Worm (Caenorhabditis elegans) whole organism, L1 larva: ENCODE measurements around the gene lys-2.

Experiments
- C16A3.4 ChIP-seq: fragments of 150-350 bp; optimal IDR thresholded peaks from 2 replicates; lab custom pipeline; 2014; ENCODE audit warnings: missing biosample characterization, missing genetic modification characterization
- C34B4.2 ChIP-seq: sonication (generic microtip); optimal IDR thresholded peaks from 2 replicates; lab custom pipeline; 2017; ENCODE audit warnings: mild to moderate bottlenecking, missing genetic modification characterization, missing compliant biosample characterization
- aha-1 ChIP-seq: fragments of 150-350 bp; optimal IDR thresholded peaks from 2 replicates; lab custom pipeline; 2014; ENCODE audit warnings: missing biosample characterization, missing genetic modification characterization
- alr-1 ChIP-seq: fragments of 200-800 bp; sonication (Bioruptor generic); optimal IDR thresholded peaks from 2 replicates; lab custom pipeline; 2018; ENCODE audit warnings: borderline replicate concordance, mild to moderate bottlenecking, missing genetic modification characterization, missing compliant biosample characterization
- ama-1 ChIP-seq: fragments of 150-350 bp; optimal IDR thresholded peaks from 2 replicates; lab custom pipeline; 2014
- ceh-63 ChIP-seq: fragments of 200-800 bp; sonication (Bioruptor generic); optimal IDR thresholded peaks from 2 replicates; lab custom pipeline; 2018; ENCODE audit warnings: mild to moderate bottlenecking, missing genetic modification characterization, missing compliant biosample characterization
- ceh-8 ChIP-seq: fragments of 200-800 bp; sonication (Bioruptor generic); optimal IDR thresholded peaks from 2 replicates; lab custom pipeline; 2018; ENCODE audit warnings: mild to moderate bottlenecking, missing genetic modification characterization, moderate library complexity, missing compliant biosample characterization
- ceh-82 ChIP-seq, 3 experiments: fragments of 150-350 bp in 1 of 3; sonication (generic microtip) in 2 of 3; optimal IDR thresholded peaks; 2 replicates each; lab custom pipeline; 2014 to 2017; ENCODE audit warnings: missing biosample characterization in 3 of 3, missing genetic modification characterization in 3 of 3
- ceh-88 ChIP-seq: fragments of 200-800 bp; sonication (Bioruptor generic); IDR thresholded peaks from 2 replicates; pipeline ENCODE4 v1.3.6; 2022; ENCODE audit warnings: missing genetic modification characterization, missing compliant biosample characterization
- dpl-1 ChIP-seq, 3 experiments: fragments of 150-350 bp in 2 of 3; sonication (generic microtip) in 1 of 3; optimal IDR thresholded peaks; 2 replicates each; lab custom pipeline; 2014 to 2017; ENCODE audit warnings: missing biosample characterization in 3 of 3, missing genetic modification characterization in 3 of 3, missing genetic modification reagents in 3 of 3
- efl-1 ChIP-seq, 4 experiments: fragments of 150-350 bp; optimal IDR thresholded peaks in 3 of 4; peaks in 1 of 4; 1 replicate in 1 of 4; 2 replicates in 3 of 4; lab custom pipeline; 2014; ENCODE audit warnings: missing biosample characterization in 2 of 4, missing genetic modification characterization in 2 of 4, missing genetic modification reagents in 2 of 4
- egl-13 ChIP-seq: sonication (generic microtip); optimal IDR thresholded peaks from 2 replicates; lab custom pipeline; 2016; ENCODE audit warnings: missing genotype, missing genetic modification reagents, missing genetic modification characterization, missing compliant biosample characterization
- elt-2 ChIP-seq: sonication (generic microtip); optimal IDR thresholded peaks from 2 replicates; lab custom pipeline; 2016; ENCODE audit warnings: missing genetic modification characterization, mild to moderate bottlenecking, inconsistent platforms, missing compliant biosample characterization, missing genetic modification reagents
- ets-5 ChIP-seq: fragments of 200-800 bp; sonication (Bioruptor generic); IDR thresholded peaks from 2 replicates; pipeline ENCODE4 v1.3.6; 2022; ENCODE audit warnings: missing genetic modification characterization, missing compliant biosample characterization
- hlh-17 ChIP-seq: fragments of 200-800 bp; sonication (Bioruptor generic); optimal IDR thresholded peaks from 2 replicates; lab custom pipeline; 2018; ENCODE audit warnings: missing genetic modification characterization, mild to moderate bottlenecking, missing compliant biosample characterization, moderate library complexity, borderline replicate concordance
- hlh-4 ChIP-seq: sonication (generic microtip); optimal IDR thresholded peaks from 2 replicates; lab custom pipeline; 2016; ENCODE audit warnings: mild to moderate bottlenecking, missing genetic modification characterization, missing compliant biosample characterization
- hpl-2 ChIP-seq: fragments of 150-350 bp; optimal IDR thresholded peaks from 2 replicates; lab custom pipeline; 2014; ENCODE audit warnings: missing biosample characterization, missing genetic modification reagents, missing genetic modification characterization
- irx-1 ChIP-seq: sonication (generic microtip); optimal IDR thresholded peaks from 2 replicates; lab custom pipeline; 2016; ENCODE audit warnings: missing genetic modification characterization, missing compliant biosample characterization
- jun-1 ChIP-seq: fragments of 150-350 bp; optimal IDR thresholded peaks from 2 replicates; lab custom pipeline; 2014; ENCODE audit warnings: missing biosample characterization, missing genetic modification reagents, missing genetic modification characterization
- lin-13 ChIP-seq: fragments of 150-350 bp; optimal IDR thresholded peaks from 2 replicates; lab custom pipeline; 2014; ENCODE audit warnings: missing biosample characterization, missing genetic modification reagents, missing genetic modification characterization
- lin-14 ChIP-seq: fragments of 200-800 bp; sonication (Bioruptor generic); optimal IDR thresholded peaks from 2 replicates; lab custom pipeline; 2018; ENCODE audit warnings: mild to moderate bottlenecking, missing genetic modification characterization, moderate library complexity, missing compliant biosample characterization
- lin-39 ChIP-seq: fragments of 150-350 bp; optimal IDR thresholded peaks from 2 replicates; lab custom pipeline; 2014; ENCODE audit warnings: missing biosample characterization, missing genetic modification reagents, missing genetic modification characterization
- lir-3 ChIP-seq: sonication (generic microtip); optimal IDR thresholded peaks from 2 replicates; lab custom pipeline; 2016; ENCODE audit warnings: mild to moderate bottlenecking, missing genetic modification characterization, moderate library complexity, missing compliant biosample characterization; ENCODE audit not compliant: poor library complexity
- mef-2 ChIP-seq: fragments of 150-350 bp; optimal IDR thresholded peaks from 2 replicates; lab custom pipeline; 2014; ENCODE audit warnings: missing biosample characterization, missing genetic modification characterization
- nhr-19 ChIP-seq: fragments of 200-800 bp; sonication (Bioruptor generic); conservative IDR thresholded peaks from 2 replicates; pipeline ENCODE4 v1.3.6; 2022; ENCODE audit warnings: missing genetic modification characterization, missing compliant biosample characterization
- nhr-47 ChIP-seq: sonication (generic microtip); optimal IDR thresholded peaks from 2 replicates; lab custom pipeline; 2016; ENCODE audit warnings: mild to moderate bottlenecking, missing genetic modification characterization, moderate library complexity, missing compliant biosample characterization
- nhr-71 ChIP-seq: sonication (generic microtip); optimal IDR thresholded peaks from 2 replicates; lab custom pipeline; 2016; ENCODE audit warnings: mild to moderate bottlenecking, missing genetic modification characterization, moderate library complexity, missing compliant biosample characterization
- nhr-76 ChIP-seq: sonication (generic microtip); optimal IDR thresholded peaks from 2 replicates; lab custom pipeline; 2017; ENCODE audit warnings: missing biosample characterization, missing genetic modification characterization
- nhr-85 ChIP-seq: sonication (generic microtip); peaks from one replicate; lab custom pipeline; 2016; ENCODE audit warnings: missing genetic modification characterization, inconsistent platforms, missing compliant biosample characterization
- nhr-90 ChIP-seq: sonication (generic microtip); optimal IDR thresholded peaks from 2 replicates; lab custom pipeline; 2016; ENCODE audit warnings: mild to moderate bottlenecking, missing genetic modification characterization, missing compliant biosample characterization; ENCODE audit not compliant: poor library complexity
- pax-3 ChIP-seq: fragments of 200-800 bp; sonication (Bioruptor generic); optimal IDR thresholded peaks from 2 replicates; lab custom pipeline; 2018; ENCODE audit warnings: mild to moderate bottlenecking, missing genetic modification characterization, moderate library complexity, missing compliant biosample characterization
- rnt-1 ChIP-seq: sonication (generic microtip); optimal IDR thresholded peaks from 2 replicates; lab custom pipeline; 2016; ENCODE audit warnings: mild to moderate bottlenecking, missing genetic modification characterization, moderate library complexity, missing compliant biosample characterization
- snu-23 ChIP-seq: sonication (generic microtip); optimal IDR thresholded peaks from 2 replicates; lab custom pipeline; 2016; ENCODE audit warnings: missing genetic modification characterization, missing compliant biosample characterization
- sup-37 ChIP-seq: fragments of 200-800 bp; sonication (Bioruptor generic); optimal IDR thresholded peaks from 2 replicates; lab custom pipeline; 2018; ENCODE audit warnings: mild to moderate bottlenecking, missing genetic modification characterization, missing compliant biosample characterization
- swsn-7 ChIP-seq: sonication (generic microtip); optimal IDR thresholded peaks from 2 replicates; lab custom pipeline; 2016; ENCODE audit warnings: missing genetic modification characterization, missing compliant biosample characterization
- tbx-2 ChIP-seq: sonication (generic microtip); optimal IDR thresholded peaks from 2 replicates; lab custom pipeline; 2016; ENCODE audit warnings: missing genetic modification characterization, missing compliant biosample characterization
- tlp-1 ChIP-seq: fragments of 150-350 bp; optimal IDR thresholded peaks from 2 replicates; lab custom pipeline; 2014; ENCODE audit warnings: missing biosample characterization, missing genetic modification characterization
- xbp-1 ChIP-seq: sonication (generic microtip); optimal IDR thresholded peaks from 2 replicates; lab custom pipeline; 2016; ENCODE audit warnings: missing genetic modification characterization, missing compliant biosample characterization

lys-2 gene

DNA sequence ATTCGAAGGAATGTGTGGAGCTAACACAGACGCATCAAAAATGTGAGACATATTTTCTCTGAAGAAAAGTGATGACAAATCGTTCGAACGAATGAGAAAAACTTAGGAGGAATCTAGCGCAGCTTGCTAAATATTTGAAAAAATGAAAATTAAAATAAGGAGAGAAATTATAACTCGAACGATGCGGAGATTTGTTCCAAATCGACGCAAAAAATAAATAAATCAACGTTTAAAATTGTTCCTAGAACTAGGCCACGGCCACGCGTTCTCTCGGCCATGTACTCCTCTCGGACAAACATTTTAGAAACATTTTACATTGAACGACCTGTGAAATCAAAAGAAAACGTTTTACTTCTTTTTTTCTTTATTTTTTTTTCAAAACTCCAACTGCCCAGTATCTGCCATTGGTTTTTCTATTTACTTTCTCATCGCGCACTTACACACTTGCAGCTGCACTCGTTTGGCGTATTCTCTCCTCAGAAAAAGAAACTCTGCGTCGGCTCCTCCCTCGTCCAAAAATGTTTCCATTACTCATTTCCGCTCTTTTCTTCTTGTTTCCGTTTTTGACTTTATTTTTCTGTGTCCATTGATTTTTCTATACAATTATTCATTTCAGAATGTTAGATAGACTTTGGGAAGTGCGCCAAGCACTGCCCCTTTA lies 39.0 kb upstream of the lys-2 start, which contains the start of the genes gna-1 and B0024.13 (continued):
- TF ChIP-seq ets-5 (GFP tag; lab: Robert Waterston, UW): no peak
- peak; percentile 78 for TF ChIP-seq xbp-1
- TF ChIP-seq sup-37 (GFP tag; lab: Kevin White, UChicago): no peak
- TF ChIP-seq irx-1 (tag; lab: Kevin White, UChicago): peak; percentile 81
- TF ChIP-seq C34B4.2 (tag; lab: Kevin White, UChicago): no peak
- TF ChIP-seq lin-39: no peak
- TF ChIP-seq nhr-90 (tag; lab: Kevin White, UChicago): peak; percentile 83
- no peak for TF ChIP-seq ceh-8 (GFP tag; lab: Kevin White, UChicago)
- peak; percentile 37 to 62 (median 58) for TF ChIP-seq dpl-1 (GFP tag; optimal IDR thresholded peaks at IDR 0.05; lab: Kevin White, UChicago)
- no peak for TF ChIP-seq tlp-1
- TF ChIP-seq snu-23 (GFP tag; lab: Kevin White, UChicago): peak; percentile 77
- TF ChIP-seq lin-14 (GFP tag; lab: Kevin White, UChicago): peak; percentile 84
- peak; percentile 87 for TF ChIP-seq tbx-2 (tag; lab: Kevin White, UChicago)
- TF ChIP-seq C16A3.4: peak; percentile 33
- TF ChIP-seq egl-13 (tag; lab: Kevin White, UChicago): peak; percentile 77
- no peak for TF ChIP-seq ama-1 (lab: Kevin White, UChicago)
- no peak for TF ChIP-seq nhr-76
- peak; percentile 22; the same call in 1 of the 2 replicates for TF ChIP-seq ceh-88 (GFP tag; lab: Robert Waterston, UW)
- TF ChIP-seq rnt-1 (tag; lab: Kevin White, UChicago): peak; percentile 97
- TF ChIP-seq nhr-19 (GFP tag; lab: Robert Waterston, UW): peak; percentile 72
- TF ChIP-seq elt-2: peak; percentile 41
- no peak for TF ChIP-seq hlh-4 (tag; lab: Kevin White, UChicago)
- TF ChIP-seq nhr-71 (tag; lab: Kevin White, UChicago): peak; percentile 85
- TF ChIP-seq nhr-85 (tag; lab: Kevin White, UChicago): peak; percentile 87
- TF ChIP-seq jun-1: peak; percentile 19
- peak; percentile 79 for TF ChIP-seq swsn-7 (tag; lab: Kevin White, UChicago)
- TF ChIP-seq lin-13 (GFP tag; lab: Kevin White, UChicago): no peak
- no peak for TF ChIP-seq alr-1 (tag; lab: Kevin White, UChicago)
- no peak for TF ChIP-seq mef-2 (tag; lab: Kevin White, UChicago)
- no peak for TF ChIP-seq hlh-17 (GFP tag; lab: Kevin White, UChicago)
- TF ChIP-seq aha-1 (tag; lab: Kevin White, UChicago): no peak
- no peak for TF ChIP-seq ceh-63 (GFP tag; lab: Kevin White, UChicago)
- TF ChIP-seq pax-3 (tag; lab: Kevin White, UChicago): peak; percentile 51
- TF ChIP-seq hpl-2 (GFP tag; lab: Kevin White, UChicago): no peak
- TF ChIP-seq lir-3 (tag; lab: Kevin White, UChicago): peak; percentile 92
- peak; percentile 81 for TF ChIP-seq nhr-47
- peak; percentile 19 to 68 (median 38) for TF ChIP-seq ceh-82 (tag; optimal IDR thresholded peaks at IDR 0.05; lab: Kevin White, UChicago)

DNA sequence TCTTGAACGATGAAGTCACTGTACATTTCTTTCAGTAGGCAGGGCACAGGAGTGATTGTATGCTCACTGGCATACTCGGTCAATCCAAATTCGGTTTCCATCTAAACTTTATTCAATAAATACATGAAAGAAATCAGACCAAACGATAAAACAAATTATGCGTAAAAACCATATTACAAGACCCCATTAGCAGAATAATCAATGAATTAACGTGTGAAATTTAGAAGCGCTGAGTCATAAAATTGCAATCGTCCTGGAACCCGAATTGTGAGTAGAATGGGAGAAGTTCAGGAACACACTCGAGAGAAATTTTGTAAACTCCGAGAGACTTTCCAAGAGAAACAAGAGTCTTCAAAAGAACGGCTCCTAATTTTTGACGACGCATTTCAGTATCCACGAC lies 38.2 kb upstream of the lys-2 start, which contains the start of gene B0024.11:
B0024.11 (minus strand) TSS at position 101 of the 400 bp plus-strand sequence.
- TF ChIP-seq efl-1 (optimal IDR thresholded peaks at IDR 0.05; lab: Kevin White, UChicago) (no peak), efl-1 (GFP tag; optimal IDR thresholded peaks at IDR 0.05 in 1 of 2; lab: Kevin White, UChicago) (peak in 1 of 2 experiments; percentile 70), ceh-63 (GFP tag; lab: Kevin White, UChicago) (no peak)
